Worm (Caenorhabditis elegans): ENCODE data around the gene F54B3.2.
A peak's percentile ranks its signal among the peaks of the same experiment; 100 is the strongest.

The F54B3.2 gene

DNA sequence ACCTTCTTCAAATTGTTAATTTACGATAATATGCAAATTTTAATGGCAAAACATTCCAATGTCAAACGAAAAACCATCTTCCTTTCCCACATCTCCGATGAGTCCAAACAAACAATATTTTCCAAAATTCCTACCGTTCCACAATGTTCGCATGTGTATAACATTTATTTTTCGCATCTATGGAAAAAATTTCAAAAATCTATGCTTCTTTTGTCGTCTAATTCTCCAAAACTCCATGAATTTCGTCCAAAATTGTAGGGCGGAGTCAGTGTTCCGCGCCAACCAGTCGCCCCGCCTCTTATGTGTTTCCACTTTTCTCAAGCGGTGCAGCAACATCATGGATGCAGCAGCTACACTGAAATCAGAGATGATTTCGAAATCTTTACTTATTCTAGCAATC, 39.0 kb downstream of the F54B3.2 start, which contains the start of gene T01E8.8:
Gene T01E8.8 (plus strand): TSS at position 301 of the 400 bp plus-strand sequence.
- TF ChIP-seq cebp-2 (GFP tag; IDR thresholded peaks at IDR 0.05) (no peak), rpc-1 (optimal IDR thresholded peaks at IDR 0.05) (no peak), rpc-1 (tag; optimal IDR thresholded peaks at IDR 0.05) (no peak), dpl-1 (GFP tag; optimal IDR thresholded peaks at IDR 0.05) (no peak), lin-54 (GFP tag; optimal IDR thresholded peaks at IDR 0.05) (no peak), ekl-4 (GFP tag; IDR thresholded peaks at IDR 0.05) (no peak), pbrm-1 (GFP tag; IDR thresholded peaks at IDR 0.05) (no peak), let-526 (GFP tag; IDR thresholded peaks at IDR 0.05) (no peak), F55B11.4 (tag; optimal IDR thresholded peaks at IDR 0.05; ENCODE audit: borderline replicate concordance, insufficient read depth) (no peak), madf-6 (GFP tag; IDR thresholded peaks at IDR 0.05) (no peak), snpc-1.3 (tag; optimal IDR thresholded peaks at IDR 0.05; ENCODE audit: insufficient read depth) (no peak)

- TF ChIP-seq C17E4.6 (GFP tag; IDR thresholded peaks at IDR 0.05): no peak
Observed at ce11 chrII:10227030-10227429, 42.9 kb downstream of the F54B3.2 start, which contains the start of gene srh-135. Gene srh-135, minus strand, starts transcription at chrII:10227130.

- TF ChIP-seq mcd-1 (GFP tag; IDR thresholded peaks at IDR 0.05): no peak
- TF ChIP-seq rcor-1 (GFP tag; IDR thresholded peaks at IDR 0.05): no peak
- TF ChIP-seq mes-4 (tag; optimal IDR thresholded peaks at IDR 0.05): no peak
- TF ChIP-seq hmg-20 (GFP tag; IDR thresholded peaks at IDR 0.05): no peak
- no peak for TF ChIP-seq B0019.2 (GFP tag; conservative IDR thresholded peaks at IDR 0.05)
- no peak for TF ChIP-seq madf-3 (GFP tag; IDR thresholded peaks at IDR 0.05)
- no peak for TF ChIP-seq B0261.1 (tag; optimal IDR thresholded peaks at IDR 0.05)
- no peak for TF ChIP-seq nhr-179 (tag; optimal IDR thresholded peaks at IDR 0.05)
- no peak for TF ChIP-seq fkh-3 (tag; optimal IDR thresholded peaks at IDR 0.05)
- no peak for TF ChIP-seq mel-28 (tag; optimal IDR thresholded peaks at IDR 0.05; ENCODE audit: borderline replicate concordance)
- no peak for TF ChIP-seq lin-35 (GFP tag; optimal IDR thresholded peaks at IDR 0.05)
- no peak for TF ChIP-seq lsy-27 (tag; optimal IDR thresholded peaks at IDR 0.05; ENCODE audit: borderline replicate concordance, insufficient read depth)
Observed at ce11 chrII:10222577-10222976, 47.4 kb downstream of the F54B3.2 start, which contains the start of gene plc-3. Gene plc-3, plus strand, starts transcription at chrII:10222877.

DNA sequence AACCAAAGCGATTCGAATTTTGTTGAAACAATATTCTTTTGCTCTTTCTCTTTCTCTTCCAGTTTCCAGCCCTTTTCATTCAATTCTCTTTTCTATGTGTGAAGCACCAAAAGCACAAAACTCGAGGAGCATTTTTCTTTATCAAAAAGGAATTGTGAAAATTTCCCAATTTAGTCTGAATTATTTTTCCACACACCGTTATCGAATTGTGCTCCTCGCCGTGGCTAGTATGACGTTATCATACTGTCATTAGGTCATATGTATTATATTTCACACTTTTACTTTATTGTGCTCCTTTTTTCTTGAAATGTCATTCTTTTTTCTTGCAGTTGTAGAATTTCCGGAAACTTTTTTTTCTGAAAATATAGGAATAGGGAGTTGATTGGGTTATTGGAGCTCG, 48.3 kb downstream of the F54B3.2 start:
- TF ChIP-seq F33H1.4 (GFP tag; IDR thresholded peaks at IDR 0.05) (no peak), dox-1 (GFP tag; IDR thresholded peaks at IDR 0.05) (peak; percentile 37; the same call in 1 of the 2 replicates), nhr-80 (tag; optimal IDR thresholded peaks at IDR 0.05) (peak; percentile 86)

DNA sequence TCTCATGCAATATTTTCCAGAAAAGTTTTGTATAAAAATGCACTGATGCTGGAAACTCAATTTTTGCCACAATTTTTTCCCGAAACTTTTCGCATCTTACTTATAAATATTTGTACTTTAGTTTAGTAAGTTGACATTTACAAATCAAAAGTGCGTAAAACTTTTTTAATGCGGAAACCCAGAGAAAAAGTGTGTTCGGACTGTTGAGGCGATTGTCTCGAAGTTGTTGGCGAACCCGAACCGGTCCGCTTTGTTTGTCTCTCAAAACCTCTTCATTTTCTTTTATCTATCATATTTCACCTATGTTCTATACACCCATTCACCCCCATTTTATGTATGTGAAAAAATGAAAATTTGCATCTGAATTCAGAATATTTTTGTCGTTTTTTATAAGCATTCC, 49.3 kb downstream of the F54B3.2 start:
- TF ChIP-seq lin-35 (GFP tag; optimal IDR thresholded peaks at IDR 0.05) (no peak), dpff-1 (tag; optimal IDR thresholded peaks at IDR 0.05) (no peak), lsy-27 (tag; optimal IDR thresholded peaks at IDR 0.05; ENCODE audit: borderline replicate concordance, insufficient read depth) (no peak), F52B5.7 (tag; optimal IDR thresholded peaks at IDR 0.05) (no peak), mes-4 (tag; optimal IDR thresholded peaks at IDR 0.05) (no peak), ceh-100 (GFP tag; IDR thresholded peaks at IDR 0.05) (no peak), hlh-26 (GFP tag; conservative IDR thresholded peaks at IDR 0.05) (no peak), sdz-38 (tag; optimal IDR thresholded peaks at IDR 0.05) (no peak), aptf-3 (GFP tag; IDR thresholded peaks at IDR 0.05) (no peak), ceh-27 (GFP tag; optimal IDR thresholded peaks at IDR 0.05) (no peak), somi-1 (GFP tag; optimal IDR thresholded peaks at IDR 0.05) (no peak), egrh-3 (GFP tag; IDR thresholded peaks at IDR 0.05) (no peak), him-1 (tag; optimal IDR thresholded peaks at IDR 0.05) (no peak), cebp-1 (GFP tag; IDR thresholded peaks at IDR 0.05) (no peak), cebp-1 (tag; optimal IDR thresholded peaks at IDR 0.05) (no peak), fkh-3 (tag; optimal IDR thresholded peaks at IDR 0.05) (no peak), Y95B8A.8 (GFP tag; IDR thresholded peaks at IDR 0.05) (no peak), egl-18 (GFP tag; IDR thresholded peaks at IDR 0.05) (no peak), F49E8.2 (tag; optimal IDR thresholded peaks at IDR 0.05; ENCODE audit: insufficient read depth) (no peak), F37B4.10 (GFP tag; IDR thresholded peaks at IDR 0.05) (no peak)
